Fruit fly (Drosophila melanogaster) whole organism: ENCODE data around the gene Cyp6a16.

Experiments used
- CG8478 ChIP-seq: fragments of >200 bp; optimal IDR thresholded peaks from 2 replicates; lab custom pipeline; 2018; ENCODE audit warnings: inconsistent platforms
- Dll ChIP-seq: fragments of >200 bp; optimal IDR thresholded peaks from 2 replicates; lab custom pipeline; 2017
- EcR ChIP-seq, 2 experiments: fragments of >200 bp; optimal IDR thresholded peaks; 2 replicates each; lab custom pipeline; 2017; ENCODE audit warnings: missing biosample characterization in 2 of 2, missing genetic modification characterization in 2 of 2, missing genetic modification reagents in 2 of 2
- pan ChIP-seq: fragments of >200 bp; optimal IDR thresholded peaks from 2 replicates; lab custom pipeline; 2017
- psq ChIP-seq: fragments of >200 bp; optimal IDR thresholded peaks from 2 replicates; lab custom pipeline; 2017
- usp ChIP-seq: fragments of >200 bp; optimal IDR thresholded peaks from 2 replicates; lab custom pipeline; 2017; ENCODE audit warnings: missing biosample characterization, missing genetic modification characterization, mixed read lengths

The Cyp6a16 gene

DNA sequence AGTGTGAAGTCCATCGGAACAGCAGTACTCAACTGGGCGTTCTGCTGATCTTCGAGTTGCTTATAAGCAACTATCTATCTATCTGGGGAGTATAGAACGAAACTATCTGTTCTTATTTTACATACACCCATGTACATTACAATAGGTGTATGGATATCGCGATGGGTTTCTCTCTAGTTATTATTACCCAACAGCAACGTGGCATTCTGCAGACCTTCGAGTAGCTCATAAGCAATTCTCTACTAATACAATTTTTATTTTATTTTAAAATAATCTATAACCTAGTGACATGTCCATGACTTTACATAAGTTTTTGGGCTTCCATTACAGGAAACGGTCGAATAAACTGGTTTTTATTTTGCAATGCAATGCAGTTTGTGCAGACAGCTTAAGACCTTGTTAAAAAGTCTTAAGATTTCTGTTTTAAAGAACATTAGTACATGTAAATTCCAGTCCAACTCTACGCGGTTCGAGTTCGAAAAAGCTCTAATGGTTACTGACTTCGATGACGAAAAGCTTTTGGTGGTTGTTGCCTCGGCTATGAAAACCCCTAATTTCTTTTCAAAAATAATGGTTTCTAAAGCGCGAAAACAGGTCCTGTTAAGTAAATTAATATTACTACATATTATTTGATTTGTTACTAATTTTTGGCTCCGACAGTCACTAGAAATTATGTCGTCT is at the start of gene Cyp6a16:
TSS of gene Cyp6a16 (minus strand) at position 36 of the 681 bp plus-strand sequence.
- TF ChIP-seq usp (no peak), Dll (lab: Kevin White, UChicago) (no peak), psq (lab: Kevin White, UChicago) (no peak), CG8478 (lab: Kevin White, UChicago) (no peak), pan (lab: Kevin White, UChicago) (no peak), EcR (GFP tag; optimal IDR thresholded peaks at IDR 0.05; lab: Kevin White, UChicago) (no peak)

- no peak for TF ChIP-seq Dll (lab: Kevin White, UChicago)
- TF ChIP-seq psq (lab: Kevin White, UChicago) = no peak
- TF ChIP-seq CG8478 (lab: Kevin White, UChicago) = no peak
- no peak for TF ChIP-seq EcR (GFP tag; optimal IDR thresholded peaks at IDR 0.05; lab: Kevin White, UChicago)
- no peak for TF ChIP-seq pan (lab: Kevin White, UChicago)
- no peak for TF ChIP-seq usp
Observed at dm6 chr2L:5662549-5662948, 39.0 kb upstream of the Cyp6a16 start, which contains the start of gene Hsp60C. Gene Hsp60C, plus strand, starts transcription at chr2L:5662849.

DNA sequence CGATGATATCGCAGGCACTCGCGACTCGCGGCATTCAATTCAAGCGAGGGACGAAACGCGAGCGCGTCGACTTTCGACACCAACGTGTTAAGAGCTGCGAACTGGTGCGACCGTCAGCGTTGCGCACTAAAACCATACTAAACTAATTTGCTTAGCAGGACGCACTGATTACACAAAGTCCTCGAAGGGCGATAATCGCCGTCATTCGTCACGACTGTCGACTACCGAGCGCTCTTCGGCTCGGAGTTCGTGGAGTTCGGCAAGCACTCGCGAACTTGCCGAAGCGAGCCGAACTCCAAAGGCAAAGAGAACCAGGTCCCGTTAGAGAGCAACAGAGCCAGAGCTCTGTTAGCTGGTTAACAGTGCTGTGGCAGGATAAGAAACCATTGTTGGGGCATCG is 34.9 kb upstream of the Cyp6a16 start, which contains the start of gene DIP-theta:
TSS of gene DIP-theta (minus strand) at position 146 of the 400 bp plus-strand sequence.
- TF ChIP-seq EcR (GFP tag; optimal IDR thresholded peaks at IDR 0.05; lab: Kevin White, UChicago) (no peak), pan (lab: Kevin White, UChicago) (no peak), psq (lab: Kevin White, UChicago) (no peak), CG8478 (lab: Kevin White, UChicago) (no peak), usp (no peak), Dll (lab: Kevin White, UChicago) (no peak)

DNA sequence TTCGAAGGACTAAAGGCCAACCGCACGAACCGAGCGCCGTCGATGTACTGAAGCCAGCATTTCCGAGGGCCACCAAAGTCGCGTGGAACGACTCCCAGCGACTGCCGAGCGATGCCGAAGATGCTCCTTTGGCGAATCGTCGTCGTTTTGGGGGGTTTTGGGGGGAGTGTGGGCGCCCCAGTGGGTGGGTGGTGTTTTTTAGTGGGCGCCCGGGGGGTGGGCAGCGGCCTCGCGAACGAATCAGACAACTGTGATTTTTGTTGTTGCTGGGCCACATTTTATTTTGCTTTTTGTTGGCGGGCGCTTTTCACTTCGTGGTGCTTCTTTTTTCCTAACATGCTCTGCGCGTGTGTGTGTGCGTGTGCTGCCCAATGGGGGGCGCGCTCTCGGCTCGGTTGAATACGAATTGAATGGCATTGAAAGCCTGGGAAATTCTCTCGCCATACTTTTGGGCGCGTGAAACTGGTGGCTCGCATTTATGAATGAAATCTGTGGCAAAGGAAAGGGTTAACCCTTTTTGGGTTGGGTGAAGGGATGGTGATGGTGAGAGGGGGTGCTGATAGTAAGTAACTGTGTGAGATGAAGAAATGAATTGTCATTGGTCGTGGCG is 5.6 kb downstream of the Cyp6a16 start, which contains the start of gene DIP-eta:
TSS of gene DIP-eta (minus strand) at position 51 of the 610 bp plus-strand sequence.
- TF ChIP-seq CG8478 (lab: Kevin White, UChicago) (no peak), pan (lab: Kevin White, UChicago) (no peak), Dll (lab: Kevin White, UChicago) (no peak), EcR (GFP tag; optimal IDR thresholded peaks at IDR 0.05; lab: Kevin White, UChicago) (no peak)

DNA sequence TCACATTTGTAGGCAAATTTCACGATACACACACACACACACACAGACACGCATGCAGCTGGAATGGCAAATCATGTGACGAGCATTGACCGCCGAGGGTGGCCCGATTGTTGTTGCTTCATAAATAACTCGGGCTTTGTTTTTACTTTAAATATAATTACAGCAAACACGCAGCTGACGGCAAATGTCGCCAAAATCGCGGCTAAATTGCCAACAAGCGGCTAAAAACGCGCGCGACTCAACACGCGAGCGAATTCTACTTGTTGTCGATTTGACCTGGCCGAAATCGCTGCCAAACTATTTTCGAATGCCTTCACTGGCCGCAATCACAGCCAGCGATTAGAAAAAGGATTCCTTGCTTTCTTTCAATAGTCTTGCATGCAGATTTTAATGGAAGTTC is 6.3 kb downstream of the Cyp6a16 start:
- TF ChIP-seq EcR (GFP tag; optimal IDR thresholded peaks at IDR 0.05; lab: Kevin White, UChicago) (no peak), usp (no peak), CG8478 (lab: Kevin White, UChicago) (no peak), psq (lab: Kevin White, UChicago) (no peak), pan (lab: Kevin White, UChicago) (no peak), Dll (lab: Kevin White, UChicago) (no peak)

DNA sequence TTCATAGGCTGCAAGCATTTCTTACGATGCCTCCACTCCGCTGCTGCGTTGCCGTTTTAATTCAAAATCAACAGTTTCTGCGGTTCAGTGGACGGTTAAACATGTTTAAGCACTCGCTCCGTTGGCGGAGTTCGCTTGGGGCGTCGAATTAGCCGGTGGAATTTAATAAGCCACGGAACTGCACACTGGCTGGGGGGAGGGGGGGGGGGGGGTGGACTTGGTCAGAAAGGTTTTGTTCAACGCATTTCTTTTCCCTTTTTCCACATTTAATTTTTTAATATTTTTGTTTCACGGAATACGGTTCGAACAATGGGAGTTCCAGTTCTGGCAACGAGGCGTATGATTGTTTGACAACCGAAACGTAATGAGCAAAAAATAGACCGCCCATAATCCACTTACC is 12.9 kb downstream of the Cyp6a16 start:
- TF ChIP-seq Dll (lab: Kevin White, UChicago) (no peak), CG8478 (lab: Kevin White, UChicago) (no peak), psq (lab: Kevin White, UChicago) (no peak)

DNA sequence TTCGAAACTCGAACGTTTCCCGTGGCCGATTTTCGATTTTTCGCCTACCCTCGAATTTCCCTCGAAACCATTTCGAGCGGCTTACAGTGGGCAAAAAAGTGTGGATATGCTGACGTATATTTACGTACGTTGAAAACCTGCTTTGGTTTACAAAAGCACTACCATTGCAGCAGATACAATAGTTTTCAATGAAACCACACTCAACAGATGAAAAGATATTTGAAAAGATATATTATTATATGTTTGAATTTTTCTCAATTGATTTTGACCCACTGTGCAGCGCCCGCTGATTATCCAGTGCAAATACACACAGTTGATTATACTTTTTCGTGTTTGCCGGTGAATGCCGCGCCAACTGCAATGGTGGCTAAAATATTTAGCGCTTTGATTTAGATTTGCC is 13.5 kb downstream of the Cyp6a16 start:
- TF ChIP-seq EcR (GFP tag; optimal IDR thresholded peaks at IDR 0.05; lab: Kevin White, UChicago) = no peak
- no peak for TF ChIP-seq usp
- no peak for TF ChIP-seq Dll (lab: Kevin White, UChicago)
- no peak for TF ChIP-seq CG8478 (lab: Kevin White, UChicago)
- no peak for TF ChIP-seq psq (lab: Kevin White, UChicago)
- TF ChIP-seq pan (lab: Kevin White, UChicago) = no peak

DNA sequence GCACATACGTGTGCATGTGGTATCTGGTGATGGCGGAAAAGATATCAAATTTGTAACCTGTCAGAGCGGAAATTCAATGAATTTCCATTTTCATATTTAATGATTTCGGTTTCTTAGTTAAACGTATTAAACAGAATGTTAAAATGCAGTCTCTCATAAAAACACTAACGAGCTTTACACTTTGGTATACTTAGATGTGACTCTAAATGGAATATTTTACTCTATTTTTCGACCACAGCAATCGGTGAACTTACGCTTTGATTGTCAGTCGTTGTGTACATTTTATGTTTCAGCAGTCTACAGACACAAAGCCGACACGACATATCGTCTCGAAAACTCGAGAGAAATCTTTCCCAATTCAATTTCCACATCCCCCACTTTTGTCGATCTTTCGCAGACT is 27.0 kb downstream of the Cyp6a16 start, which contains the start of gene CG18266:
TSS of gene CG18266 (plus strand) at position 301 of the 400 bp plus-strand sequence.
- TF ChIP-seq Dll (lab: Kevin White, UChicago) = no peak
- no peak for TF ChIP-seq usp
- TF ChIP-seq psq (lab: Kevin White, UChicago) = no peak
- no peak for TF ChIP-seq pan (lab: Kevin White, UChicago)
- TF ChIP-seq EcR (GFP tag; optimal IDR thresholded peaks at IDR 0.05; lab: Kevin White, UChicago) = no peak
- no peak for TF ChIP-seq CG8478 (lab: Kevin White, UChicago)

DNA sequence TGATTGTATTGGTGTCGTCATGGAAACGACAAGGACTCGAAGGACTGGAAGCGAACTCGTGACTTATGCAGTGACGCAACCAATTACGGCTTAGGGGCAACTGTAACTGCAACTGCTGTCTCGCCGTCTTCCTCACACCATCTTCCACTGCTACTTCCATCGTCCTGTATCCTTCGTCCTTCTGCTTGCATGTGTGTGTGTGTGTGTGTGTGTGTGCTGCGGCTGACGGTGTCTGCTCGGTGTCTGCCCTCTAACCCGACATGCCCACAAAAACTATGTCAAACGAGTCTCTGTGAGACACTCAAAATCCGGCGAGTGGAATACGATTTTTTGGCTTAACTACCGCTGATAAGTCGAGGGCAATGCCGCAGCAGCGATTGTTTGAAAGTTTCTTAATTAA is 29.7 kb downstream of the Cyp6a16 start:
- TF ChIP-seq psq (lab: Kevin White, UChicago) (no peak), pan (lab: Kevin White, UChicago) (no peak)

dm6 chr2L:5588314-5588713 is 35.2 kb downstream of the Cyp6a16 start, which contains the start of gene CG7251:
Gene CG7251, minus strand, starts transcription at chr2L:5588414.
- TF ChIP-seq pan (lab: Kevin White, UChicago) (no peak), usp (no peak), EcR (GFP tag; optimal IDR thresholded peaks at IDR 0.05; lab: Kevin White, UChicago) (no peak), Dll (lab: Kevin White, UChicago) (no peak), psq (lab: Kevin White, UChicago) (no peak), CG8478 (lab: Kevin White, UChicago) (no peak)

DNA sequence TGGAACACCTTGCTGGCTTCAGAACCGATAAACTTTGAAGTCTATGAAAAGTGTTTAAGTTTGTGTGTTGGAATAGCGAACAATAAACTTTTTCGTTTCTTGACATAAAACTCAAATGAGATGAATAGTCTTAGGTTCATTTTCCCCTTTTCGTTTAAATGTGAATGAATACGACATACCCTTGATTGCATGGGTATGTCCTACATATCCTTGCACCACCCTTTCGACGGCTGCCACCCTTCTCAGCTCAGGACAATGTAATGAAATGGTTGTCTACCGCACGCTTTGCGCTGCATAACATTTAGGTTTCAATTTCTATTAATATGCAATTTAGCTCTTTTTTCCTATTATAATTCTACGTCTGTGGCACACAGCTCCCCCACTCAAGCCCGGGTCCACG is 42.5 kb downstream of the Cyp6a16 start, which contains the start of gene CG14011:
TSS of gene CG14011 (minus strand) at position 101 of the 400 bp plus-strand sequence.
- TF ChIP-seq pan (lab: Kevin White, UChicago) (no peak), EcR (GFP tag; optimal IDR thresholded peaks at IDR 0.05; lab: Kevin White, UChicago) (no peak), usp (no peak), Dll (lab: Kevin White, UChicago) (no peak), psq (lab: Kevin White, UChicago) (no peak), CG8478 (lab: Kevin White, UChicago) (no peak)
